Worm (Caenorhabditis elegans) whole organism, young adult: ENCODE results near the gene F54F12.1.
A peak's percentile ranks its signal among the peaks of the same experiment; 100 is the strongest.

Source experiments
- B0261.1 ChIP-seq: sonication (generic microtip); optimal IDR thresholded peaks from 2 replicates; lab custom pipeline; 2016; ENCODE audit warnings: mild to moderate bottlenecking, missing genetic modification characterization, moderate library complexity, missing compliant biosample characterization
- C06A6.2 ChIP-seq: fragments of 200-800 bp; sonication (Bioruptor generic); conservative IDR thresholded peaks from 2 replicates; pipeline ENCODE4 v1.3.6; 2022; ENCODE audit warnings: missing genetic modification characterization, missing compliant biosample characterization
- C17E4.6 ChIP-seq: fragments of 200-800 bp; sonication (Bioruptor generic); IDR thresholded peaks from 2 replicates; pipeline ENCODE4 v1.3.6; 2022; ENCODE audit warnings: missing genetic modification reagents, missing genetic modification characterization, missing compliant biosample characterization
- D2030.7 ChIP-seq: fragments of 200-800 bp; sonication (Bioruptor generic); IDR thresholded peaks from 2 replicates; pipeline ENCODE4 v1.3.6; 2022; ENCODE audit warnings: missing genetic modification reagents, missing genetic modification characterization, missing compliant biosample characterization
- F10E7.11 ChIP-seq: sonication (generic microtip); optimal IDR thresholded peaks from 2 replicates; lab custom pipeline; 2017; ENCODE audit warnings: mild to moderate bottlenecking, missing genetic modification characterization, moderate library complexity, missing compliant biosample characterization
- F22D6.2 ChIP-seq: sonication (generic microtip); optimal IDR thresholded peaks from 2 replicates; lab custom pipeline; 2016; ENCODE audit warnings: mild to moderate bottlenecking, missing genetic modification characterization, missing compliant biosample characterization
- F23B12.7 ChIP-seq: sonication (generic microtip); optimal IDR thresholded peaks from 2 replicates; lab custom pipeline; 2017; ENCODE audit warnings: missing genetic modification characterization, mild to moderate bottlenecking, missing compliant biosample characterization, antibody characterized with exemption, moderate library complexity; ENCODE audit not compliant: insufficient read depth
- F37B4.10 ChIP-seq: fragments of 200-800 bp; sonication (Bioruptor generic); IDR thresholded peaks from 2 replicates; pipeline ENCODE4 v1.3.6; 2022; ENCODE audit warnings: missing genetic modification characterization, missing compliant biosample characterization
- F39B2.1 ChIP-seq: fragments of 200-800 bp; sonication (Bioruptor generic); IDR thresholded peaks from 2 replicates; pipeline ENCODE4 v1.3.6; 2022; ENCODE audit warnings: missing genetic modification reagents, missing genetic modification characterization, missing compliant biosample characterization
- F49E8.2 ChIP-seq: sonication (generic microtip); optimal IDR thresholded peaks from 3 replicates; lab custom pipeline; 2017; ENCODE audit warnings: missing genetic modification characterization, mild to moderate bottlenecking, missing compliant biosample characterization, antibody characterized with exemption, moderate library complexity; ENCODE audit not compliant: insufficient read depth
- F57A8.1 ChIP-seq: fragments of 200-800 bp; sonication (Bioruptor generic); optimal IDR thresholded peaks from 2 replicates; lab custom pipeline; 2018; ENCODE audit warnings: mild to moderate bottlenecking, missing genetic modification characterization, moderate library complexity, missing compliant biosample characterization
- T07F8.4 ChIP-seq: sonication (generic microtip); optimal IDR thresholded peaks from 2 replicates; lab custom pipeline; 2016; ENCODE audit warnings: mild to moderate bottlenecking, missing genetic modification characterization, moderate library complexity, missing compliant biosample characterization
- T26A5.8 ChIP-seq: sonication (generic microtip); optimal IDR thresholded peaks from 2 replicates; lab custom pipeline; 2016; ENCODE audit warnings: missing genetic modification characterization, missing compliant biosample characterization
- Y53F4B.3 ChIP-seq: fragments of 200-800 bp; sonication (Bioruptor generic); IDR thresholded peaks from 2 replicates; pipeline ENCODE4 v1.3.6; 2022; ENCODE audit warnings: missing genetic modification reagents, missing genetic modification characterization, missing compliant biosample characterization
- Y67H2A.10 ChIP-seq: fragments of 200-800 bp; sonication (Bioruptor generic); conservative IDR thresholded peaks from 2 replicates; pipeline ENCODE4 v1.3.6; 2022; ENCODE audit warnings: missing genetic modification reagents, missing genetic modification characterization, missing compliant biosample characterization
- Y79H2A.3 ChIP-seq: fragments of 200-800 bp; sonication (Bioruptor generic); conservative IDR thresholded peaks from 2 replicates; pipeline ENCODE4 v1.3.6; 2022; ENCODE audit warnings: missing genetic modification reagents, missing genetic modification characterization, missing compliant biosample characterization
- Y95B8A.8 ChIP-seq: fragments of 200-800 bp; sonication (Bioruptor generic); IDR thresholded peaks from 2 replicates; pipeline ENCODE4 v1.3.6; 2022; ENCODE audit warnings: missing genetic modification reagents, missing genetic modification characterization, missing compliant biosample characterization
- ZK185.1 ChIP-seq: sonication (generic microtip); optimal IDR thresholded peaks from 2 replicates; lab custom pipeline; 2016; ENCODE audit warnings: mild to moderate bottlenecking, missing genetic modification characterization, missing compliant biosample characterization; ENCODE audit not compliant: poor library complexity, severe bottlenecking
- akir-1 ChIP-seq: fragments of 200-800 bp; sonication (Bioruptor generic); optimal IDR thresholded peaks from 2 replicates; lab custom pipeline; 2018; ENCODE audit warnings: mild to moderate bottlenecking, missing genetic modification characterization, moderate library complexity, missing compliant biosample characterization
- attf-3 ChIP-seq: fragments of 200-800 bp; sonication (Bioruptor generic); conservative IDR thresholded peaks from 2 replicates; pipeline ENCODE4 v1.3.6; 2022; ENCODE audit warnings: missing genetic modification reagents, missing genetic modification characterization, missing compliant biosample characterization
- attf-6 ChIP-seq: fragments of 200-800 bp; sonication (Bioruptor generic); IDR thresholded peaks from 2 replicates; pipeline ENCODE4 v1.3.6; 2022; ENCODE audit warnings: missing genetic modification reagents, missing genetic modification characterization, missing compliant biosample characterization
- bed-1 ChIP-seq: fragments of 200-800 bp; sonication (Bioruptor generic); IDR thresholded peaks from 2 replicates; pipeline ENCODE4 v1.3.6; 2022; ENCODE audit warnings: missing genetic modification reagents, missing genetic modification characterization, missing compliant biosample characterization
- bed-2 ChIP-seq: fragments of 200-800 bp; sonication (Bioruptor generic); IDR thresholded peaks from 2 replicates; pipeline ENCODE4 v1.3.6; 2022; ENCODE audit warnings: missing genetic modification reagents, missing genetic modification characterization, missing compliant biosample characterization
- ceh-100 ChIP-seq: fragments of 200-800 bp; sonication (Bioruptor generic); IDR thresholded peaks from 2 replicates; pipeline ENCODE4 v1.3.6; 2022; ENCODE audit warnings: missing genetic modification reagents, missing genetic modification characterization, missing compliant biosample characterization
- chd-7 ChIP-seq: sonication (generic microtip); optimal IDR thresholded peaks from 2 replicates; lab custom pipeline; 2016; ENCODE audit warnings: mild to moderate bottlenecking, missing genetic modification characterization, moderate library complexity, missing compliant biosample characterization
- efl-1 ChIP-seq: fragments of 150-350 bp; optimal IDR thresholded peaks from 2 replicates; lab custom pipeline; 2014; ENCODE audit warnings: missing biosample characterization, missing genetic modification reagents, missing genetic modification characterization
- egl-44 ChIP-seq: fragments of 200-800 bp; sonication (Bioruptor generic); IDR thresholded peaks from 2 replicates; pipeline ENCODE4 v1.3.6; 2022; ENCODE audit warnings: missing genetic modification reagents, missing genetic modification characterization, missing compliant biosample characterization
- ekl-4 ChIP-seq: fragments of 200-800 bp; sonication (Bioruptor generic); IDR thresholded peaks from 2 replicates; pipeline ENCODE4 v1.3.6; 2022; ENCODE audit warnings: missing genetic modification reagents, missing genetic modification characterization, missing compliant biosample characterization
- ets-4 ChIP-seq: fragments of 200-800 bp; sonication (Bioruptor generic); optimal IDR thresholded peaks from 2 replicates; lab custom pipeline; 2018; ENCODE audit warnings: mild to moderate bottlenecking, missing genetic modification characterization, missing compliant biosample characterization
- gei-17 ChIP-seq: fragments of 200-800 bp; sonication (Bioruptor generic); optimal IDR thresholded peaks from 2 replicates; lab custom pipeline; 2018; ENCODE audit warnings: mild to moderate bottlenecking, missing genetic modification characterization, missing compliant biosample characterization
- him-1 ChIP-seq: sonication (generic microtip); optimal IDR thresholded peaks from 2 replicates; lab custom pipeline; 2016; ENCODE audit warnings: missing genotype, missing genetic modification reagents, missing genetic modification characterization, missing compliant biosample characterization
- hlh-26 ChIP-seq: fragments of 200-800 bp; sonication (Bioruptor generic); conservative IDR thresholded peaks from 2 replicates; pipeline ENCODE4 v1.3.6; 2022; ENCODE audit warnings: missing genetic modification reagents, missing genetic modification characterization, missing compliant biosample characterization
- hmg-1.2 ChIP-seq: fragments of 200-800 bp; sonication (Bioruptor generic); IDR thresholded peaks from 2 replicates; pipeline ENCODE4 v1.3.6; 2022; ENCODE audit warnings: missing genetic modification reagents, missing genetic modification characterization, missing compliant biosample characterization
- lag-1 ChIP-seq: fragments of 200-800 bp; sonication (Bioruptor generic); IDR thresholded peaks from 2 replicates; pipeline ENCODE4 v1.3.6; 2022; ENCODE audit warnings: missing genetic modification reagents, missing genetic modification characterization, missing compliant biosample characterization
- lin-26 ChIP-seq: fragments of 200-800 bp; sonication (Bioruptor generic); IDR thresholded peaks from 2 replicates; pipeline ENCODE4 v1.3.6; 2022; ENCODE audit warnings: missing genetic modification reagents, missing genetic modification characterization, missing compliant biosample characterization
- lin-54 ChIP-seq: fragments of 200-800 bp; sonication (Bioruptor generic); optimal IDR thresholded peaks from 2 replicates; lab custom pipeline; 2018; ENCODE audit warnings: mild to moderate bottlenecking, missing genetic modification characterization, missing compliant biosample characterization
- madf-3 ChIP-seq: fragments of 200-800 bp; sonication (Bioruptor generic); IDR thresholded peaks from 2 replicates; pipeline ENCODE4 v1.3.6; 2022; ENCODE audit warnings: missing genetic modification reagents, missing genetic modification characterization, missing compliant biosample characterization
- mel-28 ChIP-seq: sonication (generic microtip); optimal IDR thresholded peaks from 2 replicates; lab custom pipeline; 2016; ENCODE audit warnings: borderline replicate concordance, mild to moderate bottlenecking, missing genetic modification characterization, missing compliant biosample characterization
- pbrm-1 ChIP-seq: fragments of 200-800 bp; sonication (Bioruptor generic); IDR thresholded peaks from 2 replicates; pipeline ENCODE4 v1.3.6; 2022; ENCODE audit warnings: missing genetic modification reagents, missing genetic modification characterization, missing compliant biosample characterization
- rcor-1 ChIP-seq: fragments of 200-800 bp; sonication (Bioruptor generic); IDR thresholded peaks from 2 replicates; pipeline ENCODE4 v1.3.6; 2022; ENCODE audit warnings: missing genetic modification reagents, missing genetic modification characterization, missing compliant biosample characterization
- snpc-3.4 ChIP-seq: sonication (generic microtip); optimal IDR thresholded peaks from 2 replicates; lab custom pipeline; 2017; ENCODE audit warnings: missing genetic modification characterization, mild to moderate bottlenecking, missing compliant biosample characterization, antibody characterized with exemption, moderate library complexity, missing genotype, missing genetic modification reagents
- tbp1 ChIP-seq: fragments of 200-800 bp; sonication (Bioruptor generic); optimal IDR thresholded peaks from 2 replicates; lab custom pipeline; 2018; ENCODE audit warnings: mild to moderate bottlenecking, missing genetic modification characterization, missing compliant biosample characterization
- tlf-1 ChIP-seq: fragments of 200-800 bp; sonication (Bioruptor generic); optimal IDR thresholded peaks from 2 replicates; lab custom pipeline; 2018; ENCODE audit warnings: mild to moderate bottlenecking, missing genetic modification characterization, missing compliant biosample characterization
- xnd-1 ChIP-seq: sonication (generic microtip); optimal IDR thresholded peaks from 2 replicates; lab custom pipeline; 2016; ENCODE audit warnings: missing genotype, missing genetic modification reagents, missing genetic modification characterization, missing compliant biosample characterization
- ztf-18 ChIP-seq: sonication (generic microtip); optimal IDR thresholded peaks from 2 replicates; lab custom pipeline; 2016; ENCODE audit warnings: missing genotype, mild to moderate bottlenecking, missing genetic modification characterization, missing compliant biosample characterization
- ztf-22 ChIP-seq: fragments of 200-800 bp; sonication (Bioruptor generic); optimal IDR thresholded peaks from 2 replicates; lab custom pipeline; 2018; ENCODE audit warnings: mild to moderate bottlenecking, missing genetic modification characterization, moderate library complexity, missing compliant biosample characterization
- ztf-25 ChIP-seq: fragments of 200-800 bp; sonication (Bioruptor generic); IDR thresholded peaks from 2 replicates; pipeline ENCODE4 v1.3.6; 2022; ENCODE audit warnings: missing genetic modification reagents, missing genetic modification characterization, missing compliant biosample characterization
- ztf-26 ChIP-seq: sonication (generic microtip); optimal IDR thresholded peaks from 2 replicates; lab custom pipeline; 2017; ENCODE audit warnings: missing genetic modification characterization, missing compliant biosample characterization

F54F12.1 gene

DNA sequence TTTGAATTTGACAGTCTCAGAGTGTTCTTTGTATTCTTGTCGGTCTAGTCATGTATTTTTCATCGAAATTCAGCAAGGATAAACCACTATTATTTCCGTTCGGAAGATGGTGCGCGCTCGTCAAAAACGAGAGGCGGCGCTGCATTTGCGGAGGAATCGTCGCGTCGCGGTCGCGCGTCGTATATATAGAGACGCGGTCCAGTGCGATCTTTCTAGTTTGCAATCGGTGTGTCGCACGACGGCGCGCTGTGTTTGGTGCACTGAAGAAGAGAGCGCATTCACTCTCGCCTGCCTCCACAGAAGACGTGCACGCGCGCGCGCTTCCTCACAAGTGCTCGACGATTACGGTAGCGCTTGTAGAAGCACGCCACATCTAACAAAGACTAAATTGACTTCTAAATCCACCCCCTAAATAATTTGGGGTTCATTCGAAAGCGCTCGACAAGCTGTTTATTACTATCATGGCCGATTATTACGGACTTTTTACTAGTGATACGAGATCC, 15.4 kb upstream of the F54F12.1 start, which contains the start of gene Y39E4B.6 (continued):
- TF ChIP-seq mel-28 (peak; percentile 28), ztf-26 (tag; lab: Kevin White, UChicago) (peak; percentile 96), efl-1 (GFP tag; lab: Kevin White, UChicago) (no peak), D2030.7 (GFP tag; lab: Robert Waterston, UW) (no peak), egl-44 (GFP tag; lab: Robert Waterston, UW) (peak; percentile 77), Y53F4B.3 (GFP tag; lab: Robert Waterston, UW) (no peak), F23B12.7 (tag; lab: Kevin White, UChicago) (peak; percentile 81), T26A5.8 (tag; lab: Kevin White, UChicago) (no peak), xnd-1 (tag; lab: Kevin White, UChicago) (no peak), Y95B8A.8 (GFP tag; lab: Robert Waterston, UW) (peak; percentile 76), bed-2 (0 out of 2 replicates have a peak, but pooled peaks have one; percentile 33), hlh-26 (GFP tag; lab: Robert Waterston, UW) (no peak), ztf-18 (tag; lab: Kevin White, UChicago) (peak; percentile 69), C17E4.6 (GFP tag; lab: Robert Waterston, UW) (peak; percentile 78), tlf-1 (peak; percentile 84), B0261.1 (peak; percentile 31), akir-1 (GFP tag; lab: Kevin White, UChicago) (no peak), ztf-22 (peak; percentile 79), hmg-1.2 (GFP tag; lab: Robert Waterston, UW) (peak; percentile 81), lag-1 (GFP tag; lab: Robert Waterston, UW) (no peak), ceh-100 (GFP tag; lab: Robert Waterston, UW) (peak; percentile 62), pbrm-1 (GFP tag; lab: Robert Waterston, UW) (peak; percentile 95), ekl-4 (GFP tag; lab: Robert Waterston, UW) (peak; percentile 97), him-1 (no peak), F37B4.10 (GFP tag; lab: Robert Waterston, UW) (0 out of 2 replicates have a peak, but pooled peaks have one; percentile 88), ZK185.1 (peak; percentile 86), C06A6.2 (GFP tag; lab: Robert Waterston, UW) (peak; percentile 90), tbp1 (peak; percentile 78), madf-3 (GFP tag; lab: Robert Waterston, UW) (peak; percentile 100), F49E8.2 (tag; lab: Kevin White, UChicago) (no peak), attf-6 (GFP tag; lab: Robert Waterston, UW) (no peak), F10E7.11 (peak; percentile 10), bed-1 (GFP tag; lab: Robert Waterston, UW) (no peak), chd-7 (peak; percentile 96), F39B2.1 (no peak), rcor-1 (peak; percentile 76), attf-3 (GFP tag; lab: Robert Waterston, UW) (peak; percentile 36; the same call in 1 of the 2 replicates), ets-4 (GFP tag; lab: Kevin White, UChicago) (peak; percentile 77), F22D6.2 (tag; lab: Kevin White, UChicago) (peak; percentile 63), T07F8.4 (peak; percentile 68), Y67H2A.10 (GFP tag; lab: Robert Waterston, UW) (peak; percentile 96), lin-54 (GFP tag; lab: Kevin White, UChicago) (peak; percentile 82), F57A8.1 (GFP tag; lab: Kevin White, UChicago) (no peak), gei-17 (GFP tag; lab: Kevin White, UChicago) (peak; percentile 62), lin-26 (GFP tag; lab: Robert Waterston, UW) (peak; percentile 89), snpc-3.4 (tag; lab: Kevin White, UChicago) (no peak), ztf-25 (GFP tag; lab: Robert Waterston, UW) (0 out of 2 replicates have a peak, but pooled peaks have one; percentile 46), Y79H2A.3 (GFP tag; lab: Robert Waterston, UW) (peak; percentile 72; the same call in 1 of the 2 replicates)
